Worm (Caenorhabditis elegans) whole organism, L4 larva: ENCODE measurements around the gene gst-33.

Source experiments
- Y5F2A.4 ChIP-seq: fragments of 200-800 bp; sonication (Bioruptor generic); optimal IDR thresholded peaks from 2 replicates; lab custom pipeline; 2018; ENCODE audit warnings: mild to moderate bottlenecking, missing genetic modification characterization, missing compliant biosample characterization
- aha-1 ChIP-seq: fragments of 150-350 bp; peaks from one replicate; lab custom pipeline; 2014; ENCODE audit warnings: missing biosample characterization, missing genetic modification characterization
- ceh-82 ChIP-seq: sonication (generic microtip); optimal IDR thresholded peaks from 2 replicates; lab custom pipeline; 2017; ENCODE audit warnings: missing biosample characterization, missing genetic modification characterization
- ces-1 ChIP-seq: fragments of 150-350 bp; sonication (generic microtip); optimal IDR thresholded peaks from 4 replicates; lab custom pipeline; 2014; ENCODE audit warnings: missing biosample characterization, missing genetic modification reagents, missing genetic modification characterization
- ctbp-1 ChIP-seq: fragments of 200-800 bp; sonication (Bioruptor generic); IDR thresholded peaks from 2 replicates; pipeline ENCODE4 v1.3.6; 2022; ENCODE audit warnings: missing genetic modification reagents, missing genetic modification characterization, missing compliant biosample characterization
- daf-12 ChIP-seq: fragments of 150-350 bp; optimal IDR thresholded peaks from 2 replicates; lab custom pipeline; 2014; ENCODE audit warnings: missing biosample characterization, missing genetic modification reagents, missing genetic modification characterization
- lin-15B ChIP-seq: fragments of 150-350 bp; sonication (generic microtip); optimal IDR thresholded peaks from 3 replicates; lab custom pipeline; 2014; ENCODE audit warnings: missing biosample characterization, missing genetic modification characterization
- nhr-25 ChIP-seq: sonication (generic microtip); optimal IDR thresholded peaks from 2 replicates; lab custom pipeline; 2017; ENCODE audit warnings: missing genetic modification characterization, mild to moderate bottlenecking, missing compliant biosample characterization, antibody characterized with exemption, moderate library complexity, borderline replicate concordance; ENCODE audit not compliant: insufficient read depth
- snpc-4 ChIP-seq: fragments of 150-350 bp; optimal IDR thresholded peaks from 2 replicates; lab custom pipeline; 2014; ENCODE audit warnings: missing biosample characterization, missing genetic modification characterization
- tag-97 ChIP-seq: fragments of 200-800 bp; sonication (Bioruptor generic); IDR thresholded peaks from 2 replicates; pipeline ENCODE4 v1.3.6; 2022; ENCODE audit warnings: missing genetic modification characterization, missing compliant biosample characterization
- unc-130 ChIP-seq: sonication (generic microtip); optimal IDR thresholded peaks from 2 replicates; lab custom pipeline; 2016; ENCODE audit warnings: missing genetic modification reagents, missing genetic modification characterization, missing compliant biosample characterization
- unc-62 ChIP-seq, 3 experiments: fragments of 150-350 bp in 1 of 3; sonication (generic microtip); optimal IDR thresholded peaks in 2 of 3; peaks in 1 of 3; 1 replicate in 1 of 3; 2 replicates in 2 of 3; lab custom pipeline; 2014 to 2017; ENCODE audit warnings: missing biosample characterization in 3 of 3, missing genetic modification characterization in 3 of 3, missing genetic modification reagents in 3 of 3, missing genotype in 1 of 3
- zag-1 ChIP-seq: fragments of 150-350 bp; optimal IDR thresholded peaks from 2 replicates; lab custom pipeline; 2014; ENCODE audit warnings: missing biosample characterization, missing genetic modification characterization

DNA sequence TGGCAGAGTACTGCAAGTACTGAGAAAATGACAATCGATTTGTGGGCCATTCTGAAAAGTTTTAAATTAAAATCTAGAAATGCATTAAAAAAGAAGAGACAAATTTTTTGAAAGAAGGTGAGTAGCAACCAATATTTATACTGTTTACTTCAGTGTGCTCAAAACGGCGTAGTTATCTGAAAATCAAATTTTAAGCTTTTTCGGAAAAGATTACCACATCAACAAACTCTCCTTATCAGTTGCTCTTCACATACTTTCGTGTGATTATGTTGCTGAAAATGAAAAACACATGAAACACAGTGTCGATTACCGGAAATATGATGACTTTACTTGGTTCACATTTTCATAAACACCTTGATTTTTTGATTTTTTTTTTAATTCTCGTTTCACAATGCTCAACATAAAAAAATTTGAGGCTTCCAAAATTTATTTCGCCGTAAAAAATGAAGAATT, 14.2 kb upstream of the gst-33 start, which contains the start of gene lys-7:
- TF ChIP-seq nhr-25, result no peak
- TF ChIP-seq Y5F2A.4 (GFP tag; lab: Kevin White, UChicago), result no peak
- TF ChIP-seq ctbp-1 (GFP tag; lab: Robert Waterston, UW), result no peak
- TF ChIP-seq aha-1 (tag; lab: Kevin White, UChicago), result no peak
- no peak for TF ChIP-seq daf-12
- TF ChIP-seq zag-1 (tag; lab: Kevin White, UChicago), result no peak
- TF ChIP-seq unc-62 (GFP tag; optimal IDR thresholded peaks at IDR 0.05 in 1 of 2; lab: Kevin White, UChicago), result no peak
- no peak for TF ChIP-seq unc-62 (tag; optimal IDR thresholded peaks at IDR 0.05; lab: Kevin White, UChicago)
- no peak for TF ChIP-seq snpc-4 (tag; lab: Kevin White, UChicago)
- no peak for TF ChIP-seq unc-130 (GFP tag; lab: Kevin White, UChicago)
- TF ChIP-seq lin-15B (tag; lab: Kevin White, UChicago), result no peak
- no peak for TF ChIP-seq ceh-82 (tag; lab: Kevin White, UChicago)
- TF ChIP-seq tag-97 (GFP tag; lab: Robert Waterston, UW), result no peak
- TF ChIP-seq ces-1 (GFP tag; lab: Kevin White, UChicago), result no peak
